Worm (Caenorhabditis elegans) whole organism, L4/young adult: ENCODE data around the gene hot-4.

Experiments
- W03F9.2 ChIP-seq: fragments of 150-350 bp; optimal IDR thresholded peaks from 2 replicates; lab custom pipeline; 2014; ENCODE audit warnings: missing biosample characterization, missing genetic modification characterization
- him-1 ChIP-seq: sonication (generic microtip); optimal IDR thresholded peaks from 2 replicates; lab custom pipeline; 2016; ENCODE audit warnings: missing genotype, missing genetic modification reagents, missing genetic modification characterization, missing compliant biosample characterization

DNA sequence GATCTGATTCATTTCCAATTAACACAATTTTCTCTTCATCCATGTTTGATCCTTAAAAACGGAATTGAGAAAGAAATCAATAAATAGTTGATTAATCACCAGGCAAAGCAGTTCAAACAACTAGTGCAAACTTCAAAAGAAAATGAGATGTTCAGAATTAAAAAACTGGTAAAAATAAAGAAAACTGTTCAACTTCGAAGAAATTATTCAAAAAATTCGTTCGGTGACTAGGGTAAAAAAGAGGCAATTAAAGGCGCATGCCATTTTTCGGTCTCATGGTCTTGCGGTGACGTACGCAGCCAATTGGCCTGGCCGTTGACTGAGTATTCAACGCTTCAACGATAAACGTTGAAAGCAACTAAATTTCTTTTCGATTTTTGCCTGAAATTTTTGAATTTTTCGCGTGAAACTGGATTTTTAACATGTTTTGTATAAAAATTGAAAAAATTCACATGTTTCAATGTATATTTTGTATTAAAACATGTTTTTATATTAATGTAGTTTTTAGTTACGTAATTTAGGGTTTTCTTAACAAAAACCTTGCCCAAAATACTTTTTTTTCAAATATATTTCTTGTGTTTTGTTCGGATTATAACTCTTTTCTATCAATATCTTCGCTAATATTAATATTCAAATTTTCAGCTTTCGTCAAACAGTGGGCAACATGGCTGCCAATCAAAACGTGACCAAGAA, 10.9 kb upstream of the hot-4 start, which contains the start of the genes sna-3 and rps-3:
- TF ChIP-seq W03F9.2 (tag; lab: Kevin White, UChicago) (peak; percentile 90), him-1 (tag; lab: Kevin White, UChicago) (no peak)
